Fruit fly (Drosophila melanogaster): Measurements from ENCODE around the gene CG6310.
A peak's percentile ranks its signal among the peaks of the same experiment; 100 is the strongest.

The CG6310 gene

DNA sequence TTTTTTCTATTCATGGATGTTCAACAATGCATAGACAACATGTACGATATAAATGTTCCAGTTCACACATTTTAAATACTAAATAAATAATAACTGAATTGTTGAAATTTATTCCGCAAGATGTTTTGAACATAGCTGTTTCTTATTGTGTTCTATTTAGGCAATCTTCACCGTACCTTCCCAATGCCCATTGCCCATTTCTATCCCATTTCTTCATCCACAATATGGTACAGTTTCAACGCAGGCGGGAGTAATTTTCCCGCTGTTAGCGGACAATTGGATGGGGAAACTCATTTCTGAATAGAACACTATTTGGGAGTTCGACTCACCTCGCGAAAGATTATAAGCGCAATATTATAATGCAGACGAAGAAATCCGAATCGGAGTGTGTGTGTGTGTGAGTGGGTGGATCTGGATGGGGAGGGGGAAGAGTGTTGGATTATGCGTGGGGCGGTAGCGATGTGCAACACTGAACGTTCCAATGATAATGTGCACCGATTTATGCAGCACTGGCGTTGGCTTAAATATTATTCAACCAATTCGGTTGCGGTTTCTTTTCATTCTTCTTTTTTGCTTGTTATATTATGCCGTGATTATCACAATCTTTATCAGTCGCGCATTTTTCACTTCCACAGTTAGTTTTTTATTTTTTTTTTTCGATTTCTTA lies 22.4 kb upstream of the CG6310 start (continued):
- TF ChIP-seq Hr78 (GFP tag; optimal IDR thresholded peaks at IDR 0.05) (no peak), chif (GFP tag; optimal IDR thresholded peaks at IDR 0.05) (peak; percentile 13 to 47), ato (GFP tag; IDR thresholded peaks at IDR 0.05; ENCODE audit: partially characterized antibody) (0 out of 2 replicates have a peak, but pooled peaks have one; percentile 25), Sox102F (GFP tag; optimal IDR thresholded peaks at IDR 0.05) (no peak), Xbp1 (GFP tag; optimal IDR thresholded peaks at IDR 0.05) (peak; percentile 51), cas (GFP tag; IDR thresholded peaks at IDR 0.05) (no peak), CG17802 (tag; optimal IDR thresholded peaks at IDR 0.05) (peak; percentile 12), CG2678 (tag; optimal IDR thresholded peaks at IDR 0.05) (no peak), CG10267 (tag; optimal IDR thresholded peaks at IDR 0.05) (peak; percentile 94), klu (GFP tag; IDR thresholded peaks at IDR 0.05) (0 out of 2 replicates have a peak, but pooled peaks have one; percentile 40), Dek (tag; optimal IDR thresholded peaks at IDR 0.05) (peak; percentile 2), CG11085 (GFP tag; IDR thresholded peaks at IDR 0.05) (no peak), Sox100B (GFP tag; optimal IDR thresholded peaks at IDR 0.05) (peak; percentile 14), al (GFP tag; IDR thresholded peaks at IDR 0.05) (no peak), CG14965 (GFP tag; optimal IDR thresholded peaks at IDR 0.05; ENCODE audit: borderline replicate concordance) (no peak), CG2120 (GFP tag; optimal IDR thresholded peaks at IDR 0.05) (peak; percentile 48), CG1647 (GFP tag; optimal IDR thresholded peaks at IDR 0.05) (peak; percentile 67), CG6272 (GFP tag; IDR thresholded peaks at IDR 0.05) (peak; percentile 76), Dbx (GFP tag; IDR thresholded peaks at IDR 0.05) (0 out of 3 replicates have a peak, but pooled peaks have one; percentile 53), mam (GFP tag; optimal IDR thresholded peaks at IDR 0.05) (peak; percentile 64), H2.0 (GFP tag; IDR thresholded peaks at IDR 0.05) (peak; percentile 19; the same call in 1 of the 2 replicates), Side (GFP tag; optimal IDR thresholded peaks at IDR 0.05) (peak; percentile 76), Sry-β (GFP tag; optimal IDR thresholded peaks at IDR 0.05) (no peak), caup (GFP tag; optimal IDR thresholded peaks at IDR 0.05; ENCODE audit: severe bottlenecking) (peak; percentile 63), sd (tag; optimal IDR thresholded peaks at IDR 0.05) (peak; percentile 34), jigr1 (GFP tag; IDR thresholded peaks at IDR 0.05) (no peak), bcd (GFP tag; optimal IDR thresholded peaks at IDR 0.05) (peak; percentile 43), Pdp1 (GFP tag; optimal IDR thresholded peaks at IDR 0.05) (peak; percentile 37 to 98), z (GFP tag; IDR thresholded peaks at IDR 0.05) (no peak), CG2116 (GFP tag; optimal IDR thresholded peaks at IDR 0.05) (peak; percentile 6), schlank (tag; optimal IDR thresholded peaks at IDR 0.05) (no peak), Trl (optimal IDR thresholded peaks at IDR 0.05) (no peak), Trl (GFP tag; optimal IDR thresholded peaks at IDR 0.05) (peak; percentile 68), CG9609 (GFP tag; optimal IDR thresholded peaks at IDR 0.05) (peak; percentile 22), exex (tag; optimal IDR thresholded peaks at IDR 0.05) (no peak), CG16863 (GFP tag; optimal IDR thresholded peaks at IDR 0.05) (peak; percentile 42)

DNA sequence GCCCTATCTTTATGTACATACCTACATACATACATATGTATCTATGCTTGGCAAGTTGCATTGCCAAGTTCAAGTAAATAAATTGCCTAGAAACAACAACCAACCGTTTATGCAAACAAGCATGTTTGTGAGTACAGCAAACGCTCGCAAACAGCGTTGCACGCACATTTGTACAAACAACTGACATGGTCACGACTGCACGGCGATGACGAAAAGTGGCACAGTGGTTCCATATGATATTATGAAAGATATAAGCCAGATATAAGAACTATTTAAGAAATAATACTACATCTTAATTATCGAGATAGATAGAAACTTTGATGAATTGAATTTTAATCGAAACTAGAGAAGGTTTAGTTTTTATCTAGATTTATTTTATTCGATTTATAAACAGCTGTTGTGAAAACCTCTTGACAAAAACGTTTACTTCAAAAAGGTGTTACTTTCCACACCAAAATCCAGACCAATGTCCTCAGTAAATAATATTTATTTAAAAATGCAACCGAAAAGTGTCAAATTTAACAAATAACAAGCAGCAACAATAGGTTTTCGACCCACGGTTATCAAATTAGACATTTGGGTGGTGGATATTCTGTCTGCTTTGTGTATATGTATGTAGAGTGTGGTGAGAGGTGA lies 20.3 kb upstream of the CG6310 start:
- TF ChIP-seq CG17385 (GFP tag; optimal IDR thresholded peaks at IDR 0.05) (peak; percentile 91), D19B (GFP tag; optimal IDR thresholded peaks at IDR 0.05) (peak; percentile 62), CG6765 (GFP tag; optimal IDR thresholded peaks at IDR 0.05) (peak; percentile 68), psq (GFP tag; optimal IDR thresholded peaks at IDR 0.05) (peak; percentile 75), bsh (GFP tag; optimal IDR thresholded peaks at IDR 0.05) (peak; percentile 58 to 89), CG11695 (GFP tag; IDR thresholded peaks at IDR 0.05) (peak; percentile 86), CG11456 (GFP tag; IDR thresholded peaks at IDR 0.05) (no peak), Gug (GFP tag; IDR thresholded peaks at IDR 0.05) (peak; percentile 54; the same call in 3 of the 4 replicates), hkb (optimal IDR thresholded peaks at IDR 0.05) (no peak), hkb (GFP tag; IDR thresholded peaks at IDR 0.05) (peak; percentile 93), CG6683 (GFP tag; optimal IDR thresholded peaks at IDR 0.05) (peak; percentile 82), Nf-YB (GFP tag; optimal IDR thresholded peaks at IDR 0.05) (peak; percentile 83), ase (GFP tag; IDR thresholded peaks at IDR 0.05) (peak; percentile 43), Antp (GFP tag; optimal IDR thresholded peaks at IDR 0.05) (peak; percentile 58), CG30020 (tag; optimal IDR thresholded peaks at IDR 0.05) (peak; percentile 72)
